Worm (Caenorhabditis elegans) whole organism, young adult: ENCODE measurements around the gene F21C10.13.
A peak's percentile ranks its signal among the peaks of the same experiment; 100 is the strongest.

Source experiments
- B0019.2 ChIP-seq: fragments of 200-800 bp; sonication (Bioruptor generic); conservative IDR thresholded peaks from 2 replicates; pipeline ENCODE4 v1.3.6; 2022; ENCODE audit warnings: missing genetic modification reagents, missing genetic modification characterization, missing compliant biosample characterization
- C17E4.6 ChIP-seq: fragments of 200-800 bp; sonication (Bioruptor generic); IDR thresholded peaks from 2 replicates; pipeline ENCODE4 v1.3.6; 2022; ENCODE audit warnings: missing genetic modification reagents, missing genetic modification characterization, missing compliant biosample characterization
- D2030.7 ChIP-seq: fragments of 200-800 bp; sonication (Bioruptor generic); IDR thresholded peaks from 2 replicates; pipeline ENCODE4 v1.3.6; 2022; ENCODE audit warnings: missing genetic modification reagents, missing genetic modification characterization, missing compliant biosample characterization
- F57A8.1 ChIP-seq: fragments of 200-800 bp; sonication (Bioruptor generic); optimal IDR thresholded peaks from 2 replicates; lab custom pipeline; 2018; ENCODE audit warnings: mild to moderate bottlenecking, missing genetic modification characterization, moderate library complexity, missing compliant biosample characterization
- F57C9.4 ChIP-seq: sonication (generic microtip); optimal IDR thresholded peaks from 2 replicates; lab custom pipeline; 2017; ENCODE audit warnings: mild to moderate bottlenecking, missing genetic modification characterization, missing compliant biosample characterization
- Y53F4B.3 ChIP-seq: fragments of 200-800 bp; sonication (Bioruptor generic); IDR thresholded peaks from 2 replicates; pipeline ENCODE4 v1.3.6; 2022; ENCODE audit warnings: missing genetic modification reagents, missing genetic modification characterization, missing compliant biosample characterization
- Y53G8AR.9 ChIP-seq: fragments of 200-800 bp; sonication (Bioruptor generic); conservative IDR thresholded peaks from 2 replicates; pipeline ENCODE4 v1.3.6; 2022; ENCODE audit warnings: missing genetic modification reagents, missing genetic modification characterization, missing compliant biosample characterization
- Y67H2A.10 ChIP-seq: fragments of 200-800 bp; sonication (Bioruptor generic); conservative IDR thresholded peaks from 2 replicates; pipeline ENCODE4 v1.3.6; 2022; ENCODE audit warnings: missing genetic modification reagents, missing genetic modification characterization, missing compliant biosample characterization
- Y95B8A.8 ChIP-seq: fragments of 200-800 bp; sonication (Bioruptor generic); IDR thresholded peaks from 2 replicates; pipeline ENCODE4 v1.3.6; 2022; ENCODE audit warnings: missing genetic modification reagents, missing genetic modification characterization, missing compliant biosample characterization
- ama-1 ChIP-seq, 3 experiments: fragments of 150-350 bp in 1 of 3; sonication (generic microtip) in 2 of 3; optimal IDR thresholded peaks; 2 replicates each; lab custom pipeline; 2014 to 2018; ENCODE audit warnings: missing biosample characterization in 2 of 3, missing genetic modification characterization in 2 of 3, missing genetic modification reagents in 2 of 3
- bed-2 ChIP-seq: fragments of 200-800 bp; sonication (Bioruptor generic); IDR thresholded peaks from 2 replicates; pipeline ENCODE4 v1.3.6; 2022; ENCODE audit warnings: missing genetic modification reagents, missing genetic modification characterization, missing compliant biosample characterization
- cebp-2 ChIP-seq: fragments of 200-800 bp; sonication (Bioruptor generic); IDR thresholded peaks from 2 replicates; pipeline ENCODE4 v1.3.6; 2022; ENCODE audit warnings: missing genetic modification characterization, missing compliant biosample characterization
- ceh-27 ChIP-seq: fragments of 200-800 bp; sonication (Bioruptor generic); optimal IDR thresholded peaks from 2 replicates; lab custom pipeline; 2018; ENCODE audit warnings: mild to moderate bottlenecking, missing genetic modification characterization, moderate library complexity, missing compliant biosample characterization
- ceh-40 ChIP-seq: fragments of 200-800 bp; sonication (Bioruptor generic); IDR thresholded peaks from 2 replicates; pipeline ENCODE4 v1.3.6; 2022; ENCODE audit warnings: missing genetic modification characterization, missing compliant biosample characterization
- ceh-58 ChIP-seq: fragments of 200-800 bp; sonication (Bioruptor generic); IDR thresholded peaks from 2 replicates; pipeline ENCODE4 v1.3.6; 2022; ENCODE audit warnings: missing genetic modification characterization, missing compliant biosample characterization
- ceh-79 ChIP-seq: sonication (generic microtip); optimal IDR thresholded peaks from 2 replicates; lab custom pipeline; 2017; ENCODE audit warnings: mild to moderate bottlenecking, missing genetic modification characterization, missing compliant biosample characterization
- die-1 ChIP-seq: sonication (generic microtip); optimal IDR thresholded peaks from 2 replicates; lab custom pipeline; 2016; ENCODE audit warnings: missing genotype, mild to moderate bottlenecking, missing genetic modification characterization, missing compliant biosample characterization
- dpff-1 ChIP-seq: sonication (generic microtip); optimal IDR thresholded peaks from 2 replicates; lab custom pipeline; 2017; ENCODE audit warnings: mild to moderate bottlenecking, missing genetic modification characterization, missing compliant biosample characterization
- egl-18 ChIP-seq: fragments of 200-800 bp; sonication (Bioruptor generic); IDR thresholded peaks from 2 replicates; pipeline ENCODE4 v1.3.6; 2022; ENCODE audit warnings: missing genetic modification reagents, missing genetic modification characterization, missing compliant biosample characterization
- egl-44 ChIP-seq: fragments of 200-800 bp; sonication (Bioruptor generic); IDR thresholded peaks from 2 replicates; pipeline ENCODE4 v1.3.6; 2022; ENCODE audit warnings: missing genetic modification reagents, missing genetic modification characterization, missing compliant biosample characterization
- ets-4 ChIP-seq: fragments of 200-800 bp; sonication (Bioruptor generic); optimal IDR thresholded peaks from 2 replicates; lab custom pipeline; 2018; ENCODE audit warnings: mild to moderate bottlenecking, missing genetic modification characterization, missing compliant biosample characterization
- him-1 ChIP-seq: sonication (generic microtip); optimal IDR thresholded peaks from 2 replicates; lab custom pipeline; 2016; ENCODE audit warnings: missing genotype, missing genetic modification reagents, missing genetic modification characterization, missing compliant biosample characterization
- hlh-12 ChIP-seq: sonication (generic microtip); optimal IDR thresholded peaks from 2 replicates; lab custom pipeline; 2016; ENCODE audit warnings: missing genetic modification characterization, missing compliant biosample characterization
- hmg-1.2 ChIP-seq: fragments of 200-800 bp; sonication (Bioruptor generic); IDR thresholded peaks from 2 replicates; pipeline ENCODE4 v1.3.6; 2022; ENCODE audit warnings: missing genetic modification reagents, missing genetic modification characterization, missing compliant biosample characterization
- hsf-1 ChIP-seq: fragments of 200-800 bp; sonication (Bioruptor generic); IDR thresholded peaks from 2 replicates; pipeline ENCODE4 v1.3.6; 2022; ENCODE audit warnings: missing genetic modification reagents, missing genetic modification characterization, missing compliant biosample characterization
- lin-35 ChIP-seq, 3 experiments: fragments of 150-350 bp in 2 of 3; sonication (generic microtip) in 1 of 3; optimal IDR thresholded peaks; 2 replicates each; lab custom pipeline; 2014 to 2018; ENCODE audit warnings: missing biosample characterization in 3 of 3, missing genetic modification characterization in 3 of 3, missing genetic modification reagents in 3 of 3
- lir-1 ChIP-seq: fragments of 200-800 bp; sonication (Bioruptor generic); conservative IDR thresholded peaks from 2 replicates; pipeline ENCODE4 v1.3.6; 2022; ENCODE audit warnings: missing genetic modification reagents, missing genetic modification characterization, missing compliant biosample characterization
- lsy-27 ChIP-seq: sonication (generic microtip); optimal IDR thresholded peaks from 2 replicates; lab custom pipeline; 2017; ENCODE audit warnings: missing genetic modification characterization, mild to moderate bottlenecking, missing compliant biosample characterization, antibody characterized with exemption, missing genotype, borderline replicate concordance; ENCODE audit not compliant: insufficient read depth
- madf-10 ChIP-seq: sonication (generic microtip); optimal IDR thresholded peaks from 2 replicates; lab custom pipeline; 2016; ENCODE audit warnings: mild to moderate bottlenecking, missing genetic modification characterization, missing compliant biosample characterization
- mel-28 ChIP-seq: sonication (generic microtip); optimal IDR thresholded peaks from 2 replicates; lab custom pipeline; 2016; ENCODE audit warnings: borderline replicate concordance, mild to moderate bottlenecking, missing genetic modification characterization, missing compliant biosample characterization
- mxl-1 ChIP-seq: sonication (generic microtip); optimal IDR thresholded peaks from 2 replicates; lab custom pipeline; 2016; ENCODE audit warnings: missing genetic modification characterization, missing compliant biosample characterization
- nfya-2 ChIP-seq: fragments of 200-800 bp; sonication (Bioruptor generic); IDR thresholded peaks from 2 replicates; pipeline ENCODE4 v1.3.6; 2022; ENCODE audit warnings: missing genetic modification reagents, missing genetic modification characterization, missing compliant biosample characterization
- nfyb-1 ChIP-seq: fragments of 200-800 bp; sonication (Bioruptor generic); IDR thresholded peaks from 2 replicates; pipeline ENCODE4 v1.3.6; 2022; ENCODE audit warnings: missing genetic modification reagents, missing genetic modification characterization, missing compliant biosample characterization
- nhr-120 ChIP-seq: fragments of 200-800 bp; sonication (Bioruptor generic); IDR thresholded peaks from 2 replicates; pipeline ENCODE4 v1.3.6; 2022; ENCODE audit warnings: missing genetic modification characterization, missing compliant biosample characterization
- nhr-90 ChIP-seq: sonication (generic microtip); optimal IDR thresholded peaks from 2 replicates; lab custom pipeline; 2016; ENCODE audit warnings: missing genotype, mild to moderate bottlenecking, missing genetic modification characterization, missing compliant biosample characterization
- pha-4 ChIP-seq: fragments of 150-350 bp; sonication (generic microtip); optimal IDR thresholded peaks from 2 replicates; lab custom pipeline; 2014; ENCODE audit warnings: missing biosample characterization, missing genetic modification reagents, missing genetic modification characterization
- snpc-1.1 ChIP-seq: sonication (generic microtip); optimal IDR thresholded peaks from 2 replicates; lab custom pipeline; 2017; ENCODE audit warnings: missing genetic modification characterization, mild to moderate bottlenecking, missing compliant biosample characterization, antibody characterized with exemption, moderate library complexity, missing genotype, missing genetic modification reagents; ENCODE audit not compliant: insufficient read depth
- snpc-1.3 ChIP-seq: sonication (generic microtip); optimal IDR thresholded peaks from 2 replicates; lab custom pipeline; 2017; ENCODE audit warnings: missing genetic modification characterization, mild to moderate bottlenecking, missing compliant biosample characterization, antibody characterized with exemption, moderate library complexity, missing genotype, missing genetic modification reagents; ENCODE audit not compliant: insufficient read depth
- snpc-4 ChIP-seq, 5 experiments: fragments of 150-350 bp in 1 of 5; sonication (generic microtip) in 4 of 5; optimal IDR thresholded peaks; 2 replicates each; lab custom pipeline; 2014 to 2018; ENCODE audit warnings: missing genetic modification characterization in 5 of 5, missing biosample characterization in 3 of 5, antibody characterized with exemption in 2 of 5, mild to moderate bottlenecking in 2 of 5, missing compliant biosample characterization in 2 of 5, missing genotype in 2 of 5, moderate library complexity in 2 of 5, missing genetic modification reagents in 1 of 5
- sptf-2 ChIP-seq: fragments of 200-800 bp; sonication (Bioruptor generic); optimal IDR thresholded peaks from 2 replicates; lab custom pipeline; 2018; ENCODE audit warnings: mild to moderate bottlenecking, missing genetic modification characterization, missing compliant biosample characterization
- tbp1 ChIP-seq: fragments of 200-800 bp; sonication (Bioruptor generic); optimal IDR thresholded peaks from 2 replicates; lab custom pipeline; 2018; ENCODE audit warnings: mild to moderate bottlenecking, missing genetic modification characterization, missing compliant biosample characterization
- tbx-9 ChIP-seq: sonication (generic microtip); optimal IDR thresholded peaks from 2 replicates; lab custom pipeline; 2016; ENCODE audit warnings: borderline replicate concordance, missing genetic modification characterization, inconsistent platforms, missing compliant biosample characterization
- unc-130 ChIP-seq: sonication (generic microtip); optimal IDR thresholded peaks from 2 replicates; lab custom pipeline; 2016; ENCODE audit warnings: missing genetic modification reagents, missing genetic modification characterization, missing compliant biosample characterization
- zim-3 ChIP-seq: sonication (generic microtip); optimal IDR thresholded peaks from 2 replicates; lab custom pipeline; 2017; ENCODE audit warnings: mild to moderate bottlenecking, missing genetic modification characterization, moderate library complexity, missing compliant biosample characterization
- ztf-22 ChIP-seq: fragments of 200-800 bp; sonication (Bioruptor generic); optimal IDR thresholded peaks from 2 replicates; lab custom pipeline; 2018; ENCODE audit warnings: mild to moderate bottlenecking, missing genetic modification characterization, moderate library complexity, missing compliant biosample characterization
- ztf-26 ChIP-seq: sonication (generic microtip); optimal IDR thresholded peaks from 2 replicates; lab custom pipeline; 2017; ENCODE audit warnings: missing genetic modification characterization, missing compliant biosample characterization
- ztf-3 ChIP-seq: fragments of 200-800 bp; sonication (Bioruptor generic); optimal IDR thresholded peaks from 2 replicates; lab custom pipeline; 2018; ENCODE audit warnings: mild to moderate bottlenecking, missing genetic modification characterization, missing compliant biosample characterization
- ztf-6 ChIP-seq: fragments of 200-800 bp; sonication (Bioruptor generic); IDR thresholded peaks from 2 replicates; pipeline ENCODE4 v1.3.6; 2022; ENCODE audit warnings: missing genetic modification reagents, missing genetic modification characterization, missing compliant biosample characterization

F21C10.13 gene

ce11 chrV:9097213-9097612 is 24.9 kb upstream of the F21C10.13 start (continued):
- no peak for TF ChIP-seq dpff-1 (tag; lab: Kevin White, UChicago)
- TF ChIP-seq ceh-40, result no peak
- no peak for TF ChIP-seq him-1 (tag; lab: Kevin White, UChicago)
- TF ChIP-seq egl-44 (GFP tag; lab: Robert Waterston, UW), result no peak
- TF ChIP-seq D2030.7, result no peak
- TF ChIP-seq snpc-4 (GFP tag; optimal IDR thresholded peaks at IDR 0.05; lab: Kevin White, UChicago), result no peak
- no peak for TF ChIP-seq snpc-4 (tag; optimal IDR thresholded peaks at IDR 0.05; lab: Kevin White, UChicago)
- no peak for TF ChIP-seq ztf-22 (GFP tag; lab: Kevin White, UChicago)
- TF ChIP-seq nhr-120 (GFP tag; lab: Robert Waterston, UW), result no peak
- TF ChIP-seq lin-35 (GFP tag; optimal IDR thresholded peaks at IDR 0.05; lab: Kevin White, UChicago), result no peak
- no peak for TF ChIP-seq ztf-26
- TF ChIP-seq F57A8.1 (GFP tag; lab: Kevin White, UChicago), result no peak
- TF ChIP-seq C17E4.6 (GFP tag; lab: Robert Waterston, UW), result no peak
- no peak for TF ChIP-seq Y95B8A.8 (GFP tag; lab: Robert Waterston, UW)
- TF ChIP-seq ceh-79 (tag; lab: Kevin White, UChicago), result no peak
- no peak for TF ChIP-seq cebp-2
- TF ChIP-seq ama-1 (optimal IDR thresholded peaks at IDR 0.05; lab: Kevin White, UChicago), result peak; percentile 38
- TF ChIP-seq ama-1 (GFP tag; optimal IDR thresholded peaks at IDR 0.05; lab: Kevin White, UChicago), result no peak
- no peak for TF ChIP-seq B0019.2 (GFP tag; lab: Robert Waterston, UW)
- no peak for TF ChIP-seq nfya-2
- TF ChIP-seq F57C9.4 (tag; lab: Kevin White, UChicago), result no peak
- TF ChIP-seq snpc-1.1 (tag; lab: Kevin White, UChicago), result no peak
- no peak for TF ChIP-seq nhr-90 (tag; lab: Kevin White, UChicago)
- TF ChIP-seq ztf-6 (GFP tag; lab: Robert Waterston, UW), result no peak
- TF ChIP-seq die-1 (tag; lab: Kevin White, UChicago), result no peak
- peak; percentile 28; the same call in 1 of the 2 replicates for TF ChIP-seq nfyb-1
- no peak for TF ChIP-seq Y67H2A.10
- TF ChIP-seq mxl-1, result no peak
- TF ChIP-seq hmg-1.2, result no peak; the same call in 1 of the 2 replicates
- TF ChIP-seq Y53G8AR.9 (GFP tag; lab: Robert Waterston, UW), result peak; percentile 38; the same call in 1 of the 2 replicates
- no peak for TF ChIP-seq snpc-1.3 (tag; lab: Kevin White, UChicago)
- TF ChIP-seq sptf-2 (GFP tag; lab: Kevin White, UChicago), result no peak
- TF ChIP-seq tbp1 (GFP tag; lab: Kevin White, UChicago), result peak; percentile 12
- no peak for TF ChIP-seq unc-130 (GFP tag; lab: Kevin White, UChicago)
- no peak for TF ChIP-seq zim-3 (tag; lab: Kevin White, UChicago)
- peak; percentile 63 for TF ChIP-seq pha-4
- TF ChIP-seq ceh-58 (GFP tag; lab: Robert Waterston, UW), result no peak
- no peak for TF ChIP-seq bed-2 (GFP tag; lab: Robert Waterston, UW)
- TF ChIP-seq tbx-9, result no peak
- TF ChIP-seq ceh-27, result no peak
- peak; percentile 20; the same call in 1 of the 2 replicates for TF ChIP-seq hsf-1 (GFP tag; lab: Robert Waterston, UW)
- no peak for TF ChIP-seq ets-4 (GFP tag; lab: Kevin White, UChicago)
- no peak for TF ChIP-seq mel-28 (tag; lab: Kevin White, UChicago)
- TF ChIP-seq lir-1 (GFP tag; lab: Robert Waterston, UW), result no peak
- TF ChIP-seq lsy-27, result no peak
- TF ChIP-seq egl-18 (GFP tag; lab: Robert Waterston, UW), result no peak
- no peak for TF ChIP-seq Y53F4B.3 (GFP tag; lab: Robert Waterston, UW)
- TF ChIP-seq hlh-12, result no peak
- no peak for TF ChIP-seq madf-10 (tag; lab: Kevin White, UChicago)
- TF ChIP-seq ztf-3 (GFP tag; lab: Kevin White, UChicago), result no peak
